Worm (Caenorhabditis elegans): ENCODE results near the gene VZK822L.2.

- TF ChIP-seq ztf-11 (tag; optimal IDR thresholded peaks at IDR 0.05) (no peak), nhr-12 (tag; optimal IDR thresholded peaks at IDR 0.05) (no peak), unc-62 (GFP tag; optimal IDR thresholded peaks at IDR 0.05) (no peak), unc-120 (tag; optimal IDR thresholded peaks at IDR 0.05; ENCODE audit: poor library complexity, severe bottlenecking) (no peak), ces-1 (GFP tag; optimal IDR thresholded peaks at IDR 0.05) (no peak), mep-1 (tag; optimal IDR thresholded peaks at IDR 0.05) (no peak), snpc-4 (tag; optimal IDR thresholded peaks at IDR 0.05) (no peak), nhr-28 (tag; optimal IDR thresholded peaks at IDR 0.05) (no peak), sem-2 (GFP tag; optimal IDR thresholded peaks at IDR 0.05) (no peak), pha-4 (tag; optimal IDR thresholded peaks at IDR 0.05) (no peak)
Measured at ce11 chrIV:11930572-11930971, 18.7 kb downstream of the VZK822L.2 start, which contains the start of gene nhx-9.
